Fruit fly (Drosophila melanogaster) S2 (cell line): Measurements from ENCODE around the gene AGO2.

ENCODE experiments used
- CG8478 ChIP-seq: fragments of >200 bp; optimal IDR thresholded peaks from 2 replicates; lab custom pipeline; 2018
- CTCF ChIP-seq, 2 experiments: fragments of >200 bp; optimal IDR thresholded peaks; 2 replicates each; lab custom pipeline; 2018

DNA sequence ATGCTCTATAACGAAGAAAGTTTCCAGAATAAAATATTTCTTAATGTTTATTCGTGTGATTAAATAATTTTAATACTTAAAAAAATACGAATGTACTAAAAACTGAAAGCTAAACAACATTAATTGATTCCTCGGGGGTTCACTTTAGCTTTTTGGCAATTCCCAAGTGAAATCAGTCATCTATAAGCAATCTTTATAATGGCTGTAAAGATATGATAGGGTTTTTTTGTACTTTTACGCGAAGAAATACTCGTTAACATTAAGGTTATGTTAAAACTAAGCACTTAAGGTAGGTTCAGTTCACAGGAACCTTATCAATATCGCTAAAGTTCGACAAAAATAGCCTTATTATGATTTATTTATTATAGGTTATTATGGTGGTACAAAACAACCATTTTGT is 34.0 kb upstream of the AGO2 start:
- TF ChIP-seq CTCF (optimal IDR thresholded peaks at IDR 0.05; lab: Kevin White, UChicago) (no peak), CG8478 (lab: Kevin White, UChicago) (no peak)
